Worm (Caenorhabditis elegans): ENCODE results near the gene ubc-18.

Gene ubc-18

DNA sequence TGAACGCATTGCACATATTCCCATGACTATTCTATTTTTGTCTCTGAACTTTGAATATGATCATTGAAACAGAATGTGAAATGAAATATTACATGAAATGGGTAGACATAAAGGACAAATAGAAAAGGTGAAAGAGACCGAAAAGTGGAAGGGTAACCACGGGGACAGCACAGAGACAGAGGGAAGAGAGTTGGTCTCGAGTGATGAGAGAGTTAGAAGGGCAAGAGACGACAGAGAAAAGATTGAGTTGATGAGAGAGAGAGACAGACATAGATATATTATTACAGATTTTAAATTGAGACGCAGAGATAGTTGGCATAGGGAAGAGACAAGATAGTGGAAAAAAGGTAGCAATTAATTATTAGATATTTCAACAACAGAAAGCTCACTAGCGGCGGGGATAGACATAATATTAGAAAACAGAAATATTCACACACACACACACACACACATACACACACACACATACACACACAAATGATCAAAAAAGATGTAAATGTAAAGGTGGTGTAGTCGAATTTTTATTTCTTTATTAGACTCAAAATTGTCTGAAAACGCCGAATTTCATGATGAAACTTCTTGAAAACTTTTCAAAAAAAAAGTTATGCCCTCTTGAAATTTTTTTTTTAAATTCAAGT lies 48.4 kb upstream of the ubc-18 start (continued):
- TF ChIP-seq zag-1 (tag; optimal IDR thresholded peaks at IDR 0.05) = no peak
- no peak for TF ChIP-seq nhr-12 (tag; optimal IDR thresholded peaks at IDR 0.05)
- TF ChIP-seq ceh-16 (tag; optimal IDR thresholded peaks at IDR 0.05) = no peak
- TF ChIP-seq ztf-4 (tag; optimal IDR thresholded peaks at IDR 0.05) = no peak

DNA sequence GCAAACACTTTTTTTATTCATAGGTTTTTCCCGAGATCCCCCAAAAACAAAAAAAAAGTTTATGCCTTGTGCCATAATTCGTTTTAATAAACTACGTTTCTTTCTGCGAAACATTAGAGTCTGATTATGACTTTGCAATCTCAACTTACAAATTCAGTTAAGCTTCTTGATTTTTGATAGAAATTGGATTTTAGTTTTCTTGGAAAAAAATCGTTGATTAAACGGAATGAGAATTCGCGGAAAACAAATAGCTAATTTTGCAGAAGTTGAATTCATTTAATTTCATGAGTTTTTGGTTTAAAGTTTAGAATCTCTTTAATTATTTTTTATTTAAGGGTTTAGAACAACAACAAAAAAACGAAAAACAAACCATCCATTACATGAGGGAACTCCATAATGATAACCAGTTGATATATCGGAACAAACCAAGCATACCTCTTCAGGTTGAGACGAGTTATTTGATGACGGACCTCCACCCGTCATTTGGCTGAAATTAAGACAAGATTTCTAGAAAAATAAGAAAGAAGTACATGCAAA lies 46.6 kb upstream of the ubc-18 start, which contains the start of gene nhr-10:
TSS of gene nhr-10 (minus strand) at position 487 of the 537 bp plus-strand sequence.
- TF ChIP-seq nhr-11 (tag; optimal IDR thresholded peaks at IDR 0.05) = peak; percentile 77
- TF ChIP-seq elt-1 (tag; optimal IDR thresholded peaks at IDR 0.05) = no peak

DNA sequence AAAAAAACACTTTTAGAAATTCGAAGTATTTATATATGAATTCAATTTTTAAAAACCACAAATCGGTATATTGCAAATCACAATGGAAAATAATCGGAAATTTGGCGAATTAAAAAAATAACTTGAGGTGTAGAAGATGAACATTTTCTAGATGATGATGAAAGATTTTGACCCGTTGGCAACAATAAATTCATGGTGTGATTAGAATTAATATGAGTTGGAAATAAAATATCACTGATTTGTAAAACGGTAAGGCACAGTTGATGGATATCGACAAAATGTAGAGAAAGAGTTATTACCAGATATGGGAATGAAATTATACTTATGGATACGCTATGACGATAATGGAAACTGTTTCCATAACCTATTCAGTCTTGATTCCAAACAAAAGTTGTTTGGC lies 43.9 kb upstream of the ubc-18 start:
- TF ChIP-seq nhr-43 (tag; optimal IDR thresholded peaks at IDR 0.05; ENCODE audit: poor library complexity, severe bottlenecking) = no peak
- no peak for TF ChIP-seq unc-39 (tag; optimal IDR thresholded peaks at IDR 0.05)
- TF ChIP-seq egl-5 (tag; optimal IDR thresholded peaks at IDR 0.05) = no peak
- no peak for TF ChIP-seq unc-62 (GFP tag; optimal IDR thresholded peaks at IDR 0.05)
- TF ChIP-seq pqm-1 (tag; optimal IDR thresholded peaks at IDR 0.05) = no peak
- TF ChIP-seq fkh-2 (tag; optimal IDR thresholded peaks at IDR 0.05) = no peak
- no peak for TF ChIP-seq elt-3 (tag; optimal IDR thresholded peaks at IDR 0.05)
- TF ChIP-seq nfya-1 (tag; optimal IDR thresholded peaks at IDR 0.05; ENCODE audit: insufficient read depth) = no peak
- TF ChIP-seq nhr-25 (tag; optimal IDR thresholded peaks at IDR 0.05) = no peak

ce11 chrIII:7111793-7112192 lies 43.4 kb upstream of the ubc-18 start, which contains the start of gene B0280.7:
Gene B0280.7, minus strand, starts transcription at chrIII:7111893.
- TF ChIP-seq ztf-4 (tag; optimal IDR thresholded peaks at IDR 0.05) (no peak), ceh-82 (tag; optimal IDR thresholded peaks at IDR 0.05) (no peak), ceh-9 (tag; optimal IDR thresholded peaks at IDR 0.05) (no peak), lsy-12 (tag; optimal IDR thresholded peaks at IDR 0.05) (no peak), zag-1 (tag; optimal IDR thresholded peaks at IDR 0.05) (no peak), ceh-28 (tag; optimal IDR thresholded peaks at IDR 0.05) (no peak), tbx-2 (tag; optimal IDR thresholded peaks at IDR 0.05) (no peak)

DNA sequence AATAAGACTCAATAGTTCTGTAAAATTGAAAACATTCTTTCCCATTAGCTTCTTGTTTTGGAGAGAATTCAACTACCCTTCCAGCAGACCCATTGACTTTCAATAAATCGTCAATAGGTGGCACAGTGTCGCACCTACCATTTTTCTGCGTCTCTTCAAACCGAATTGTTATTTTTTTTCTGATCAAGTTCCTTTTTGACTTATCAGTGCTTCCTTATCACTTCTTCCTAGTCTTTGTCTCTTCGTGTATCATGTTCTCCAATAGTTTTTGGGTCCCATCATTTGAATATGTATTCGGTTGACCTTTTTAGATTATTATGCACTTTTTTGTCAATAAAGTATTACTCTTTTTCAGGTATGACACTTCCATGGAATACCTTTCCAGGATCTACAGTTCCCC lies 39.6 kb upstream of the ubc-18 start, which contains the start of gene odd-1:
TSS of gene odd-1 (plus strand) at position 349 of the 400 bp plus-strand sequence.
- TF ChIP-seq pha-4 (tag; optimal IDR thresholded peaks at IDR 0.05) (peak; percentile 17), nhr-237 (tag; optimal IDR thresholded peaks at IDR 0.05) (no peak), elt-2 (tag; optimal IDR thresholded peaks at IDR 0.05) (peak; percentile 77), lin-15B (tag; optimal IDR thresholded peaks at IDR 0.05) (no peak), pqm-1 (tag; optimal IDR thresholded peaks at IDR 0.05) (peak; percentile 59)

- TF ChIP-seq elt-2 (tag; optimal IDR thresholded peaks at IDR 0.05) (peak; percentile 72), nfya-1 (tag; optimal IDR thresholded peaks at IDR 0.05; ENCODE audit: insufficient read depth) (no peak), daf-12 (tag; optimal IDR thresholded peaks at IDR 0.05) (no peak), pqm-1 (tag; optimal IDR thresholded peaks at IDR 0.05) (peak; percentile 55), nhr-28 (tag; optimal IDR thresholded peaks at IDR 0.05) (no peak)
These were observed 38.5 kb upstream of the ubc-18 start for ce11 chrIII:7106854-7107253.

DNA sequence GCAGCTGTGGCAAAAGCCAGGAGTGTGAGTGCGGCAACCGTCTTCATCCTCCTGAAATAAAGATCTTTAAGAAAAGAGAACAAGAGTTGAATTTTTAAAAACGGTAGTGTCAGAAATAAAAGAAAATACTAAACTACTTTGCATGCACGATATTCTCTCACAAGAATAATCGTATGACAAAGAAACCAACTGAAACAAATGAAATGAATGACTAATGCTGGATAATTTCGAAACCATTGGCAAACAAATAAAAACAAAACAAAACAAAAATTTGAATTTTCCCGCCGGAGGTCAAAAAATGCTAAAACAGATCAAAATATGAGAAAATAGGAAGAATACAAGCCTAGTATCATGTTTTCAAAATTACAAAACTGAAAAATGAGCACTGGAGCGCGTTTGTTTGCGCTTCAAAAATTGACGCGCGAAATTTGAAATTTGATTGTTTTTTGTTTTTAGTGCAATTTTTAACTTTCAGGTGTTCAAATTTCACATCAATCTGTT lies 35.6 kb upstream of the ubc-18 start, which contains the start of gene cpg-2:
TSS of gene cpg-2 (minus strand) at position 51 of the 501 bp plus-strand sequence.
- no peak for TF ChIP-seq nhr-67 (tag; optimal IDR thresholded peaks at IDR 0.05)
- no peak for TF ChIP-seq unc-39 (tag; optimal IDR thresholded peaks at IDR 0.05)
- TF ChIP-seq hmg-11 (tag; optimal IDR thresholded peaks at IDR 0.05) = no peak
- TF ChIP-seq ceh-82 (tag; optimal IDR thresholded peaks at IDR 0.05) = no peak
- TF ChIP-seq ztf-11 (tag; optimal IDR thresholded peaks at IDR 0.05) = no peak
- no peak for TF ChIP-seq R02D3.7 (tag; optimal IDR thresholded peaks at IDR 0.05)

All from whole organism, L3 larva.